Worm (Caenorhabditis elegans): ENCODE data around the gene B0302.4.

ce11 chrX:17170401-17170800 lies 6.2 kb downstream of the B0302.4 start:
- TF ChIP-seq ceh-28 (tag; optimal IDR thresholded peaks at IDR 0.05) (no peak), lin-1 (GFP tag; IDR thresholded peaks at IDR 0.05) (no peak), aly-2 (tag; optimal IDR thresholded peaks at IDR 0.05) (no peak), mdl-1 (tag; optimal IDR thresholded peaks at IDR 0.05) (no peak), madf-9 (GFP tag; conservative IDR thresholded peaks at IDR 0.05) (no peak), fkh-10 (GFP tag; optimal IDR thresholded peaks at IDR 0.05) (no peak), lin-15B (tag; optimal IDR thresholded peaks at IDR 0.05) (no peak), snpc-4 (tag; optimal IDR thresholded peaks at IDR 0.05) (no peak), attf-4 (tag; optimal IDR thresholded peaks at IDR 0.05) (no peak), pqm-1 (tag; optimal IDR thresholded peaks at IDR 0.05) (no peak), sdz-12 (GFP tag; optimal IDR thresholded peaks at IDR 0.05) (no peak), nhr-25 (tag; optimal IDR thresholded peaks at IDR 0.05; ENCODE audit: borderline replicate concordance, insufficient read depth) (no peak), ceh-62 (tag; optimal IDR thresholded peaks at IDR 0.05) (no peak), egl-27 (tag; optimal IDR thresholded peaks at IDR 0.05) (no peak)

Measured in whole organism, L4 larva.